Fruit fly (Drosophila melanogaster): ENCODE results near the gene Hcs.
A peak's percentile ranks its signal among the peaks of the same experiment; 100 is the strongest.

The Hcs gene

DNA sequence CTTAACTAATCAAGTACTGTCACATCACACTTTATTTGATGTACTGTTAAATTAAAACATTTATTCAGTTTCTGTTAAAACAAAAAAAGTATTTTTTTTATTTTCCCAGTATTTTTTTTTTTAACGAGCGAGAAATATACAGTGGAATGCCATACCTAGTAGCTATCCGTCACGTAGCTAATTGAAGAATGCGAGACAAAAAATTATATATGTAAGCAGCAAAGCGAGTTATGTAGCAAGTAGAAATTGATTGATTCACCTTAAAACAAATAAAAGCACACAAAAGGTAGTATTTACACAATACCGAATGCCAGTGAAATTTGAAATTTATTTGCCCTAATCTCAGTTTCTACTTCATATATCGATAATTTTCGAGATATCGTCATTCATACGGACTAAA is 35.9 kb upstream of the Hcs start (continued):
- no peak for TF ChIP-seq NK7.1 (GFP tag; optimal IDR thresholded peaks at IDR 0.05)
- no peak for TF ChIP-seq gcm (GFP tag; optimal IDR thresholded peaks at IDR 0.05)
- no peak for TF ChIP-seq bsh (GFP tag; optimal IDR thresholded peaks at IDR 0.05)
- TF ChIP-seq Myb (GFP tag; optimal IDR thresholded peaks at IDR 0.05): peak; percentile 86
- TF ChIP-seq ftz-f1 (GFP tag; optimal IDR thresholded peaks at IDR 0.05): no peak
- TF ChIP-seq Eip74EF (GFP tag; optimal IDR thresholded peaks at IDR 0.05): no peak
- TF ChIP-seq pnt (GFP tag; optimal IDR thresholded peaks at IDR 0.05): no peak
- TF ChIP-seq ken (GFP tag; IDR thresholded peaks at IDR 0.05): no peak
- no peak for TF ChIP-seq odd (GFP tag; optimal IDR thresholded peaks at IDR 0.05)
- TF ChIP-seq crol (GFP tag; IDR thresholded peaks at IDR 0.05): no peak
- no peak for TF ChIP-seq Bdp1 (GFP tag; optimal IDR thresholded peaks at IDR 0.05)
- no peak for TF ChIP-seq CG10462 (GFP tag; optimal IDR thresholded peaks at IDR 0.05)
- TF ChIP-seq Antp (GFP tag; optimal IDR thresholded peaks at IDR 0.05): no peak
- TF ChIP-seq CG12236 (GFP tag; optimal IDR thresholded peaks at IDR 0.05): no peak
- TF ChIP-seq tio (GFP tag; optimal IDR thresholded peaks at IDR 0.05): no peak
- TF ChIP-seq Dek (tag; optimal IDR thresholded peaks at IDR 0.05): no peak
- no peak; the same call in 1 of the 2 replicates for TF ChIP-seq E2f2 (GFP tag; IDR thresholded peaks at IDR 0.05)
- no peak for TF ChIP-seq psq (GFP tag; optimal IDR thresholded peaks at IDR 0.05)
- TF ChIP-seq Atf3 (GFP tag; optimal IDR thresholded peaks at IDR 0.05): no peak
- no peak for TF ChIP-seq salm (tag; optimal IDR thresholded peaks at IDR 0.05)
- no peak for TF ChIP-seq CG15073 (GFP tag; optimal IDR thresholded peaks at IDR 0.05)
- TF ChIP-seq Jarid2 (GFP tag; optimal IDR thresholded peaks at IDR 0.05): peak; percentile 6
- TF ChIP-seq Med (GFP tag): peak; percentile 67
- no peak for TF ChIP-seq caup (GFP tag; optimal IDR thresholded peaks at IDR 0.05; ENCODE audit: severe bottlenecking)
- TF ChIP-seq Ada2b (GFP tag; IDR thresholded peaks at IDR 0.05): no peak
- no peak for TF ChIP-seq CG8281 (tag; optimal IDR thresholded peaks at IDR 0.05)
- no peak for TF ChIP-seq Hey (tag; optimal IDR thresholded peaks at IDR 0.05)
- TF ChIP-seq CG6272 (GFP tag; IDR thresholded peaks at IDR 0.05): 0 out of 2 replicates have a peak, but pooled peaks have one; percentile 9
- TF ChIP-seq Ets65A (GFP tag): peak; percentile 62
- TF ChIP-seq fd96Cb (tag; optimal IDR thresholded peaks at IDR 0.05): no peak
- peak; percentile 34 for TF ChIP-seq CG15696 (tag; optimal IDR thresholded peaks at IDR 0.05)
- no peak for TF ChIP-seq CG14050 (GFP tag; IDR thresholded peaks at IDR 0.05)
- TF ChIP-seq gro (GFP tag; optimal IDR thresholded peaks at IDR 0.05): no peak
- TF ChIP-seq CG1603 (tag; optimal IDR thresholded peaks at IDR 0.05): peak; percentile 34
- no peak for TF ChIP-seq sima (GFP tag; optimal IDR thresholded peaks at IDR 0.05)
- no peak for TF ChIP-seq Lpt (GFP tag; optimal IDR thresholded peaks at IDR 0.05)
- TF ChIP-seq Opbp (GFP tag; IDR thresholded peaks at IDR 0.05; ENCODE audit: partially characterized antibody): 0 out of 3 replicates have a peak, but pooled peaks have one; percentile 18
- no peak for TF ChIP-seq sens-2 (GFP tag; IDR thresholded peaks at IDR 0.05)
- TF ChIP-seq zfh1 (GFP tag; IDR thresholded peaks at IDR 0.05): no peak
- no peak for TF ChIP-seq CG1647 (GFP tag; optimal IDR thresholded peaks at IDR 0.05)
- no peak for TF ChIP-seq cg (GFP tag; optimal IDR thresholded peaks at IDR 0.05)
- TF ChIP-seq dimm (GFP tag; IDR thresholded peaks at IDR 0.05): no peak
- no peak for TF ChIP-seq CG3163 (GFP tag; optimal IDR thresholded peaks at IDR 0.05)
- TF ChIP-seq HLH54F (GFP tag; optimal IDR thresholded peaks at IDR 0.05): no peak
- no peak for TF ChIP-seq CG14667 (GFP tag; IDR thresholded peaks at IDR 0.05)
- peak; percentile 60; the same call in 1 of the 2 replicates for TF ChIP-seq MBD-R2 (GFP tag; IDR thresholded peaks at IDR 0.05)
- peak; percentile 21 for TF ChIP-seq dmrt11E (tag; optimal IDR thresholded peaks at IDR 0.05)
- no peak for TF ChIP-seq CG8765 (GFP tag; IDR thresholded peaks at IDR 0.05)
- TF ChIP-seq Blimp-1 (GFP tag; optimal IDR thresholded peaks at IDR 0.05): no peak
- no peak for TF ChIP-seq CHES-1-like (GFP tag; optimal IDR thresholded peaks at IDR 0.05)
- TF ChIP-seq grau (tag; optimal IDR thresholded peaks at IDR 0.05): no peak
- no peak for TF ChIP-seq CG6689 (GFP tag; IDR thresholded peaks at IDR 0.05)

Measured in whole organism, embryonic.